Worm (Caenorhabditis elegans) whole organism, mixed stage, embryonic: ENCODE measurements around the gene C23F12.4.

Experiments used
- drap-1 ChIP-seq: fragments of 200-800 bp; sonication (Bioruptor generic); optimal IDR thresholded peaks from 3 replicates; lab custom pipeline; 2018; ENCODE audit warnings: mild to moderate bottlenecking, missing genetic modification characterization, missing compliant biosample characterization
- hlh-1 ChIP-seq: fragments of 150-350 bp; optimal IDR thresholded peaks from 2 replicates; lab custom pipeline; 2014; ENCODE audit warnings: missing biosample characterization, missing genetic modification reagents, missing genetic modification characterization
- lin-13 ChIP-seq: fragments of 150-350 bp; optimal IDR thresholded peaks from 2 replicates; lab custom pipeline; 2014; ENCODE audit warnings: missing biosample characterization, missing genetic modification characterization
- lsy-2 ChIP-seq: fragments of 150-350 bp; optimal IDR thresholded peaks from 2 replicates; lab custom pipeline; 2014; ENCODE audit warnings: missing biosample characterization, missing genetic modification characterization
- nhr-237 ChIP-seq: fragments of 150-350 bp; optimal IDR thresholded peaks from 2 replicates; lab custom pipeline; 2014; ENCODE audit warnings: missing biosample characterization, missing genetic modification characterization
- pha-4 ChIP-seq: fragments of 150-350 bp; optimal IDR thresholded peaks from 2 replicates; lab custom pipeline; 2018; ENCODE audit warnings: missing biosample characterization, missing genetic modification reagents, missing genetic modification characterization
- ztf-11 ChIP-seq: fragments of 150-350 bp; optimal IDR thresholded peaks from 2 replicates; lab custom pipeline; 2014; ENCODE audit warnings: missing biosample characterization, missing genetic modification characterization

DNA sequence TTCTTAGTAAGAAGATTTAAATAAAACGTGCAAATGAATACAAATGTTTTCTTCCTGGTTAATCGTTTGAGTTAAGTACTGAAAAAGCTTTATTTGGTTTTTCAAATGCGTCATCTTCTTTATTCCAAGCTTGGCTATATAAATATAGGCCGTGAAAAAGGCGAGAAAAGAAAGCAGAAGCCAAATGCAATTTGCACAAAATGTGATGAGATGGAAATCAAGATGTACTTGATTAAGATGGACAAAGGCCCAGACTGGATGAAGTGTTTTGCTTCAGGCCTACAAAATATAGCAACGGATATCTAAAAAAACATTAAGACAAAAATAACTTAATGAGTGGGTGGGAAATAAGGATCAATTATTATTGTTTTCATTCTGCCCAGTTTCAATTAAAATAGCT is 14.9 kb upstream of the C23F12.4 start:
- no peak for TF ChIP-seq ztf-11 (tag; lab: Kevin White, UChicago)
- TF ChIP-seq pha-4 (tag; lab: Kevin White, UChicago), result no peak
- no peak for TF ChIP-seq drap-1 (GFP tag; lab: Kevin White, UChicago)
- no peak for TF ChIP-seq lin-13 (tag; lab: Kevin White, UChicago)
- no peak for TF ChIP-seq nhr-237 (tag; lab: Kevin White, UChicago)
- no peak for TF ChIP-seq hlh-1 (tag; lab: Kevin White, UChicago)
- TF ChIP-seq lsy-2 (tag; lab: Kevin White, UChicago), result no peak
